Fruit fly (Drosophila melanogaster): ENCODE data around the gene Sirt4.
A peak's percentile ranks its signal among the peaks of the same experiment; 100 is the strongest.

The Sirt4 gene

DNA sequence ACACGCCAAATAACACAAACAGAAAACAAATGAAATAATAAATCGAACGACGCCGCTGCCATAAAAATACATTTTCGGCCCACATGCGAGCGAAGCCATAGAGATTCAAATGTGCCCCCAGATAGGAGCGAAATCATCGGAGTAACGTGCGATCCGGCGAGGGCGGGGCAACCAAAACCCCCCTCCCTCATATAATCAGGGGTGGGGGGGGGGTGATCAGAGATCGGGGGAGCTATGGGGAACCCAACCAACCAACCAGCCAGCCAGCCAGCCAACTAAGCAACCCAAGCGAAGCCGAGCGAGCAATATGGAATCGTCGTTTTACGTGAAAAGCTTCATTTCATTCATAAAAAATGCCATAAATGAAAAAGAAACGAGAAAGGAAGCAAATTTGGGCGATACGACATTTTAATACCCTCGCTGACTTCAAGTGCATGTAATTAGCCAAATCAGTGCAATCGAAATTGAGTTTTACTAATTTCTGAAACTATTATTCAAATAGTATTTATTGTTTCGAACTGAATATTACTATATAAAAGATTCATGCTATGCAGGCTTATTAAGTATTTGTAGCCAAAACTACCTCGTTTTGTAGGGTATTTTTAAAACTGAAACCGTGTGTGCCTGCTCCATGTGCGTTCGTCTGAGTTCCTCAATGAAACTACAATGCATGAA is 34.2 kb upstream of the Sirt4 start (continued):
- TF ChIP-seq CG8632 (GFP tag; optimal IDR thresholded peaks at IDR 0.05): peak; percentile 45
- TF ChIP-seq fd85E (GFP tag; optimal IDR thresholded peaks at IDR 0.05): no peak
- no peak for TF ChIP-seq dac (GFP tag; optimal IDR thresholded peaks at IDR 0.05)
- peak; percentile 61 for TF ChIP-seq CG31627 (GFP tag; optimal IDR thresholded peaks at IDR 0.05)
- peak; percentile 70 for TF ChIP-seq CG3919 (GFP tag; optimal IDR thresholded peaks at IDR 0.05)
- TF ChIP-seq CG6163 (GFP tag; IDR thresholded peaks at IDR 0.05): peak; percentile 63; the same call in 2 of the 3 replicates
- peak; percentile 24 for TF ChIP-seq CG11902 (GFP tag; optimal IDR thresholded peaks at IDR 0.05)
- peak; percentile 67 for TF ChIP-seq acj6 (GFP tag; optimal IDR thresholded peaks at IDR 0.05)
- peak; percentile 60 for TF ChIP-seq dsx (GFP tag; optimal IDR thresholded peaks at IDR 0.05; ENCODE audit: poor library complexity, severe bottlenecking)
- peak; percentile 14 for TF ChIP-seq fd59A (GFP tag; optimal IDR thresholded peaks at IDR 0.05)
- peak; percentile 44 for TF ChIP-seq Sox15 (GFP tag; optimal IDR thresholded peaks at IDR 0.05)
- TF ChIP-seq salr (GFP tag; optimal IDR thresholded peaks at IDR 0.05): peak; percentile 32 to 43
- TF ChIP-seq Hr4 (GFP tag; optimal IDR thresholded peaks at IDR 0.05): peak; percentile 75
- peak; percentile 74 for TF ChIP-seq topi (GFP tag; optimal IDR thresholded peaks at IDR 0.05)
- TF ChIP-seq CG6808 (GFP tag; optimal IDR thresholded peaks at IDR 0.05): peak; percentile 44
- peak; percentile 44 for TF ChIP-seq Ets21C (GFP tag; optimal IDR thresholded peaks at IDR 0.05)
- TF ChIP-seq CG8319 (GFP tag; optimal IDR thresholded peaks at IDR 0.05): peak; percentile 21

dm6 chrX:5698087-5698727 is 32.5 kb upstream of the Sirt4 start, which contains the start of gene AdamTS-B:
TSS of gene AdamTS-B (plus strand) at chrX:5698557.
- TF ChIP-seq Eip93F (GFP tag; optimal IDR thresholded peaks at IDR 0.05) (peak; percentile 44), Hr38 (GFP tag; optimal IDR thresholded peaks at IDR 0.05) (no peak), fd85E (GFP tag; optimal IDR thresholded peaks at IDR 0.05) (no peak), CG4318 (GFP tag; optimal IDR thresholded peaks at IDR 0.05) (peak; percentile 59), Smox (GFP tag; optimal IDR thresholded peaks at IDR 0.05) (peak; percentile 70), CG8632 (GFP tag; optimal IDR thresholded peaks at IDR 0.05) (peak; percentile 52), Blimp-1 (GFP tag; optimal IDR thresholded peaks at IDR 0.05) (peak; percentile 28), Hr39 (GFP tag; optimal IDR thresholded peaks at IDR 0.05) (peak; percentile 35), spab (GFP tag; optimal IDR thresholded peaks at IDR 0.05) (peak; percentile 68), topi (GFP tag; optimal IDR thresholded peaks at IDR 0.05) (peak; percentile 66), acj6 (GFP tag; optimal IDR thresholded peaks at IDR 0.05) (peak; percentile 62), Sox102F (GFP tag; optimal IDR thresholded peaks at IDR 0.05) (peak; percentile 62), CG6808 (GFP tag; optimal IDR thresholded peaks at IDR 0.05) (peak; percentile 78), ss (GFP tag; optimal IDR thresholded peaks at IDR 0.05) (no peak), OdsH (GFP tag; optimal IDR thresholded peaks at IDR 0.05) (peak; percentile 63), CG7368 (GFP tag; optimal IDR thresholded peaks at IDR 0.05) (peak; percentile 57), eg (GFP tag; IDR thresholded peaks at IDR 0.05) (peak; percentile 69; the same call in 2 of the 3 replicates), CG9139 (GFP tag; optimal IDR thresholded peaks at IDR 0.05) (peak; percentile 56), Ets96B (tag; optimal IDR thresholded peaks at IDR 0.05) (peak; percentile 49), CG34406 (GFP tag; optimal IDR thresholded peaks at IDR 0.05) (peak; percentile 53), CG8119 (GFP tag; IDR thresholded peaks at IDR 0.05) (peak; percentile 80), CG6792 (GFP tag; optimal IDR thresholded peaks at IDR 0.05) (peak; percentile 62), Ets21C (GFP tag; optimal IDR thresholded peaks at IDR 0.05) (peak; percentile 26), dsx (GFP tag; optimal IDR thresholded peaks at IDR 0.05; ENCODE audit: poor library complexity, severe bottlenecking) (peak; percentile 57), CG3032 (tag; optimal IDR thresholded peaks at IDR 0.05) (peak; percentile 69), achi (GFP tag; optimal IDR thresholded peaks at IDR 0.05) (peak; percentile 71), Eip75B (GFP tag; optimal IDR thresholded peaks at IDR 0.05) (peak; percentile 76), CG11762 (GFP tag; optimal IDR thresholded peaks at IDR 0.05; ENCODE audit: insufficient read depth) (peak; percentile 45), CG6276 (GFP tag; optimal IDR thresholded peaks at IDR 0.05) (peak; percentile 80), Gug (GFP tag; IDR thresholded peaks at IDR 0.05) (peak; percentile 63; the same call in 1 of the 2 replicates), Met (GFP tag; optimal IDR thresholded peaks at IDR 0.05) (peak; percentile 77), cyc (GFP tag; optimal IDR thresholded peaks at IDR 0.05) (peak; percentile 52), esn (GFP tag; optimal IDR thresholded peaks at IDR 0.05) (peak; percentile 67), CG6163 (GFP tag; IDR thresholded peaks at IDR 0.05) (peak; percentile 78), CG1621 (tag; optimal IDR thresholded peaks at IDR 0.05) (peak; percentile 52), CG11902 (GFP tag; optimal IDR thresholded peaks at IDR 0.05) (peak; percentile 29), Sox14 (GFP tag; optimal IDR thresholded peaks at IDR 0.05) (peak; percentile 44), CG32006 (GFP tag; optimal IDR thresholded peaks at IDR 0.05) (peak; percentile 79)

All from whole organism, prepupa.